Worm (Caenorhabditis elegans) whole organism, young adult: ENCODE data around the gene C14E2.3.

Experiments
- B0035.1 ChIP-seq: sonication (generic microtip); optimal IDR thresholded peaks from 2 replicates; lab custom pipeline; 2016; ENCODE audit warnings: missing genetic modification characterization, mild to moderate bottlenecking, missing compliant biosample characterization, missing genotype, missing genetic modification reagents
- F33H1.4 ChIP-seq: fragments of 200-800 bp; sonication (Bioruptor generic); IDR thresholded peaks from 2 replicates; pipeline ENCODE4 v1.3.6; 2022; ENCODE audit warnings: missing genetic modification reagents, missing genetic modification characterization, missing compliant biosample characterization
- F37B4.10 ChIP-seq: fragments of 200-800 bp; sonication (Bioruptor generic); IDR thresholded peaks from 2 replicates; pipeline ENCODE4 v1.3.6; 2022; ENCODE audit warnings: missing genetic modification characterization, missing compliant biosample characterization
- F57A8.1 ChIP-seq: fragments of 200-800 bp; sonication (Bioruptor generic); optimal IDR thresholded peaks from 2 replicates; lab custom pipeline; 2018; ENCODE audit warnings: mild to moderate bottlenecking, missing genetic modification characterization, moderate library complexity, missing compliant biosample characterization
- F57C9.4 ChIP-seq: sonication (generic microtip); optimal IDR thresholded peaks from 2 replicates; lab custom pipeline; 2017; ENCODE audit warnings: mild to moderate bottlenecking, missing genetic modification characterization, missing compliant biosample characterization
- K11D2.4 ChIP-seq: fragments of 200-800 bp; sonication (Bioruptor generic); IDR thresholded peaks from 2 replicates; pipeline ENCODE4 v1.3.6; 2022; ENCODE audit warnings: missing genetic modification reagents, missing genetic modification characterization, missing compliant biosample characterization
- Y53G8AR.9 ChIP-seq: fragments of 200-800 bp; sonication (Bioruptor generic); conservative IDR thresholded peaks from 2 replicates; pipeline ENCODE4 v1.3.6; 2022; ENCODE audit warnings: missing genetic modification reagents, missing genetic modification characterization, missing compliant biosample characterization
- Y79H2A.3 ChIP-seq: fragments of 200-800 bp; sonication (Bioruptor generic); conservative IDR thresholded peaks from 2 replicates; pipeline ENCODE4 v1.3.6; 2022; ENCODE audit warnings: missing genetic modification reagents, missing genetic modification characterization, missing compliant biosample characterization
- athp-1 ChIP-seq: sonication (generic microtip); optimal IDR thresholded peaks from 2 replicates; lab custom pipeline; 2017; ENCODE audit warnings: mild to moderate bottlenecking, missing genetic modification characterization, missing compliant biosample characterization
- attf-3 ChIP-seq: fragments of 200-800 bp; sonication (Bioruptor generic); conservative IDR thresholded peaks from 2 replicates; pipeline ENCODE4 v1.3.6; 2022; ENCODE audit warnings: missing genetic modification reagents, missing genetic modification characterization, missing compliant biosample characterization
- bed-1 ChIP-seq: fragments of 200-800 bp; sonication (Bioruptor generic); IDR thresholded peaks from 2 replicates; pipeline ENCODE4 v1.3.6; 2022; ENCODE audit warnings: missing genetic modification reagents, missing genetic modification characterization, missing compliant biosample characterization
- bed-2 ChIP-seq: fragments of 200-800 bp; sonication (Bioruptor generic); IDR thresholded peaks from 2 replicates; pipeline ENCODE4 v1.3.6; 2022; ENCODE audit warnings: missing genetic modification reagents, missing genetic modification characterization, missing compliant biosample characterization
- ccch-3 ChIP-seq: fragments of 200-800 bp; sonication (Bioruptor generic); optimal IDR thresholded peaks from 2 replicates; lab custom pipeline; 2018; ENCODE audit warnings: mild to moderate bottlenecking, missing genetic modification characterization, missing compliant biosample characterization
- cebp-2 ChIP-seq: fragments of 200-800 bp; sonication (Bioruptor generic); IDR thresholded peaks from 2 replicates; pipeline ENCODE4 v1.3.6; 2022; ENCODE audit warnings: missing genetic modification characterization, missing compliant biosample characterization
- ceh-100 ChIP-seq: fragments of 200-800 bp; sonication (Bioruptor generic); IDR thresholded peaks from 2 replicates; pipeline ENCODE4 v1.3.6; 2022; ENCODE audit warnings: missing genetic modification reagents, missing genetic modification characterization, missing compliant biosample characterization
- ceh-40 ChIP-seq: fragments of 200-800 bp; sonication (Bioruptor generic); IDR thresholded peaks from 2 replicates; pipeline ENCODE4 v1.3.6; 2022; ENCODE audit warnings: missing genetic modification characterization, missing compliant biosample characterization
- ceh-79 ChIP-seq: sonication (generic microtip); optimal IDR thresholded peaks from 2 replicates; lab custom pipeline; 2017; ENCODE audit warnings: mild to moderate bottlenecking, missing genetic modification characterization, missing compliant biosample characterization
- ceh-91 ChIP-seq: fragments of 200-800 bp; sonication (Bioruptor generic); IDR thresholded peaks from 2 replicates; pipeline ENCODE4 v1.3.6; 2022; ENCODE audit warnings: missing genetic modification reagents, missing genetic modification characterization, missing compliant biosample characterization
- dox-1 ChIP-seq: fragments of 200-800 bp; sonication (Bioruptor generic); IDR thresholded peaks from 2 replicates; pipeline ENCODE4 v1.3.6; 2022; ENCODE audit warnings: missing genetic modification reagents, missing genetic modification characterization, missing compliant biosample characterization
- ets-4 ChIP-seq: fragments of 200-800 bp; sonication (Bioruptor generic); optimal IDR thresholded peaks from 2 replicates; lab custom pipeline; 2018; ENCODE audit warnings: mild to moderate bottlenecking, missing genetic modification characterization, missing compliant biosample characterization
- hlh-12 ChIP-seq: sonication (generic microtip); optimal IDR thresholded peaks from 2 replicates; lab custom pipeline; 2016; ENCODE audit warnings: missing genetic modification characterization, missing compliant biosample characterization
- hmg-20 ChIP-seq: fragments of 200-800 bp; sonication (Bioruptor generic); IDR thresholded peaks from 2 replicates; pipeline ENCODE4 v1.3.6; 2022; ENCODE audit warnings: missing genetic modification reagents, missing genetic modification characterization, missing compliant biosample characterization
- hsf-1 ChIP-seq: fragments of 200-800 bp; sonication (Bioruptor generic); IDR thresholded peaks from 2 replicates; pipeline ENCODE4 v1.3.6; 2022; ENCODE audit warnings: missing genetic modification reagents, missing genetic modification characterization, missing compliant biosample characterization
- lag-1 ChIP-seq: fragments of 200-800 bp; sonication (Bioruptor generic); IDR thresholded peaks from 2 replicates; pipeline ENCODE4 v1.3.6; 2022; ENCODE audit warnings: missing genetic modification reagents, missing genetic modification characterization, missing compliant biosample characterization
- lin-40 ChIP-seq: sonication (generic microtip); optimal IDR thresholded peaks from 2 replicates; lab custom pipeline; 2016; ENCODE audit warnings: missing genetic modification characterization, mild to moderate bottlenecking, missing compliant biosample characterization, missing genotype, missing genetic modification reagents
- lsl-1 ChIP-seq: fragments of 200-800 bp; sonication (Bioruptor generic); optimal IDR thresholded peaks from 2 replicates; lab custom pipeline; 2018; ENCODE audit warnings: mild to moderate bottlenecking, missing genetic modification characterization, moderate library complexity, missing compliant biosample characterization
- lsy-27 ChIP-seq: sonication (generic microtip); optimal IDR thresholded peaks from 2 replicates; lab custom pipeline; 2017; ENCODE audit warnings: missing genetic modification characterization, mild to moderate bottlenecking, missing compliant biosample characterization, antibody characterized with exemption, missing genotype, borderline replicate concordance; ENCODE audit not compliant: insufficient read depth
- madf-6 ChIP-seq: fragments of 200-800 bp; sonication (Bioruptor generic); IDR thresholded peaks from 2 replicates; pipeline ENCODE4 v1.3.6; 2022; ENCODE audit warnings: missing genetic modification reagents, missing genetic modification characterization, missing compliant biosample characterization
- madf-8 ChIP-seq: fragments of 200-800 bp; sonication (Bioruptor generic); conservative IDR thresholded peaks from 2 replicates; pipeline ENCODE4 v1.3.6; 2022; ENCODE audit warnings: missing genetic modification reagents, missing genetic modification characterization, missing compliant biosample characterization
- mcd-1 ChIP-seq: fragments of 200-800 bp; sonication (Bioruptor generic); IDR thresholded peaks from 2 replicates; pipeline ENCODE4 v1.3.6; 2022; ENCODE audit warnings: missing genetic modification reagents, missing genetic modification characterization, missing compliant biosample characterization
- nfya-1 ChIP-seq: sonication (generic microtip); optimal IDR thresholded peaks from 2 replicates; lab custom pipeline; 2017; ENCODE audit warnings: antibody characterized with exemption, missing compliant biosample characterization, missing genetic modification characterization, borderline replicate concordance; ENCODE audit not compliant: insufficient read depth
- nhr-80 ChIP-seq: sonication (generic microtip); optimal IDR thresholded peaks from 2 replicates; lab custom pipeline; 2016; ENCODE audit warnings: missing genetic modification characterization, missing compliant biosample characterization
- rec-8 ChIP-seq, 2 experiments: sonication (generic microtip); optimal IDR thresholded peaks; 2 replicates each; lab custom pipeline; 2016; ENCODE audit warnings: mild to moderate bottlenecking in 2 of 2, missing genetic modification characterization in 2 of 2, missing genetic modification reagents in 2 of 2, missing genotype in 2 of 2, missing biosample characterization in 1 of 2, missing compliant biosample characterization in 1 of 2, moderate library complexity in 1 of 2
- sdz-38 ChIP-seq: sonication (generic microtip); optimal IDR thresholded peaks from 2 replicates; lab custom pipeline; 2016; ENCODE audit warnings: missing genotype, missing genetic modification characterization, missing compliant biosample characterization
- snpc-1.3 ChIP-seq: sonication (generic microtip); optimal IDR thresholded peaks from 2 replicates; lab custom pipeline; 2017; ENCODE audit warnings: missing genetic modification characterization, mild to moderate bottlenecking, missing compliant biosample characterization, antibody characterized with exemption, moderate library complexity, missing genotype, missing genetic modification reagents; ENCODE audit not compliant: insufficient read depth
- sptf-2 ChIP-seq: fragments of 200-800 bp; sonication (Bioruptor generic); optimal IDR thresholded peaks from 2 replicates; lab custom pipeline; 2018; ENCODE audit warnings: mild to moderate bottlenecking, missing genetic modification characterization, missing compliant biosample characterization
- tbx-9 ChIP-seq: sonication (generic microtip); optimal IDR thresholded peaks from 2 replicates; lab custom pipeline; 2016; ENCODE audit warnings: borderline replicate concordance, missing genetic modification characterization, inconsistent platforms, missing compliant biosample characterization
- unc-130 ChIP-seq: sonication (generic microtip); optimal IDR thresholded peaks from 2 replicates; lab custom pipeline; 2016; ENCODE audit warnings: missing genetic modification reagents, missing genetic modification characterization, missing compliant biosample characterization
- unc-62 ChIP-seq: fragments of 150-350 bp; optimal IDR thresholded peaks from 2 replicates; lab custom pipeline; 2014; ENCODE audit warnings: missing biosample characterization, missing genetic modification reagents, missing genetic modification characterization
- ztf-22 ChIP-seq: fragments of 200-800 bp; sonication (Bioruptor generic); optimal IDR thresholded peaks from 2 replicates; lab custom pipeline; 2018; ENCODE audit warnings: mild to moderate bottlenecking, missing genetic modification characterization, moderate library complexity, missing compliant biosample characterization
- ztf-25 ChIP-seq: fragments of 200-800 bp; sonication (Bioruptor generic); IDR thresholded peaks from 2 replicates; pipeline ENCODE4 v1.3.6; 2022; ENCODE audit warnings: missing genetic modification reagents, missing genetic modification characterization, missing compliant biosample characterization
- ztf-26 ChIP-seq: sonication (generic microtip); optimal IDR thresholded peaks from 2 replicates; lab custom pipeline; 2017; ENCODE audit warnings: missing genetic modification characterization, missing compliant biosample characterization
- ztf-28 ChIP-seq: fragments of 200-800 bp; sonication (Bioruptor generic); IDR thresholded peaks from 2 replicates; pipeline ENCODE4 v1.3.6; 2022; ENCODE audit warnings: missing genetic modification reagents, missing genetic modification characterization, missing compliant biosample characterization

Gene C14E2.3

DNA sequence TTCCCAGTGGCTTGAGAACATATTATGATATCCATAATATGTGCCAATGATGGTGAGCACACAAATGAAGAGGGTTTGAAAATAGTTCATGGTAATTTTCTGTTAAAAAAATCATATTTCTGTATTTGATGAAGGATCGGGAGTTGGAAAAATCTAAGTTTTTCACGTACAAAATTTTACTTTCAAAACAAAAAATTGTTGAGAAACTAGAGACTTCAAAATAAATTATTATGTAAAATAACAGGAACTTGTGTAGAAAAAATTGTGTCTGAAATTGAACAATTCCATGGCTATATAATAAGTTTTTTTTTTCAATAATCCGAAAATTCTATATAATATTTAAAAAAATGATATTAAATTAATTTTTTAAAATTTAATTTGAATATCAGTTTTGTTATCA, 9.9 kb upstream of the C14E2.3 start, which contains the start of gene C14E2.4:
C14E2.4 (minus strand) TSS at position 101 of the 400 bp plus-strand sequence.
- TF ChIP-seq Y79H2A.3 (GFP tag; lab: Robert Waterston, UW) (no peak), tbx-9 (tag; lab: Kevin White, UChicago) (no peak), rec-8 (tag; optimal IDR thresholded peaks at IDR 0.05; lab: Kevin White, UChicago) (no peak), hmg-20 (GFP tag; lab: Robert Waterston, UW) (no peak), sdz-38 (tag; lab: Kevin White, UChicago) (no peak), ccch-3 (GFP tag; lab: Kevin White, UChicago) (no peak), ztf-22 (GFP tag; lab: Kevin White, UChicago) (no peak)

DNA sequence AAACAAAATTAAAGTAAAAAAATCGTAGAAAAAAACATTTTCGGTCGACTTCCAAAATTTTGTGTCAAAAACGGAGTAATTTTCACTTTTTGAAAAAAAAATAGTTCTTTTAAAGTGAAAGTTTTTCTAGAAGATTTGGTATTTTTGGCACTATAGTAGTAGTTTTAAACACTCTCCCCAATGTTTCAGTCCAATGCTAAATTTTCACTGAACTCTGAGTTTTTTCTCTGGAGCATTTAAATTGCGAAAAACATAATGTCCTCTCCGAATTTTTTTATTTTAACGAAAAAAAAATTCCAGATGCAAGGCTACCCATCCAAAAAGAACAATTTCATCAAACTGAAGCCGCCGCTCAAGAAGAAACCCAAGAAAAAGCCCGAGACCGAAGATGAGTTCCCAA, 4.8 kb upstream of the C14E2.3 start, which contains the start of gene C14E2.7:
C14E2.7 (plus strand) TSS at position 301 of the 400 bp plus-strand sequence.
- TF ChIP-seq hlh-12: no peak
- no peak for TF ChIP-seq lag-1 (GFP tag; lab: Robert Waterston, UW)
- no peak for TF ChIP-seq bed-2 (GFP tag; lab: Robert Waterston, UW)
- no peak for TF ChIP-seq ztf-26
- TF ChIP-seq ceh-100 (GFP tag; lab: Robert Waterston, UW): no peak
- TF ChIP-seq rec-8 (tag; optimal IDR thresholded peaks at IDR 0.05; lab: Kevin White, UChicago): no peak
- TF ChIP-seq hsf-1 (GFP tag; lab: Robert Waterston, UW): no peak
- no peak for TF ChIP-seq B0035.1 (tag; lab: Kevin White, UChicago)
- no peak for TF ChIP-seq unc-62 (GFP tag; lab: Kevin White, UChicago)
- TF ChIP-seq K11D2.4 (GFP tag; lab: Robert Waterston, UW): no peak
- TF ChIP-seq ceh-40: no peak
- no peak for TF ChIP-seq dox-1 (GFP tag; lab: Robert Waterston, UW)
- no peak for TF ChIP-seq Y53G8AR.9 (GFP tag; lab: Robert Waterston, UW)
- no peak for TF ChIP-seq F57C9.4
- no peak for TF ChIP-seq lin-40 (tag; lab: Kevin White, UChicago)
- TF ChIP-seq ceh-79: no peak
- TF ChIP-seq lsl-1 (GFP tag; lab: Kevin White, UChicago): no peak
- no peak for TF ChIP-seq nhr-80 (tag; lab: Kevin White, UChicago)
- TF ChIP-seq F33H1.4 (GFP tag; lab: Robert Waterston, UW): no peak
- TF ChIP-seq, all 124 proteins: peak for 0

DNA sequence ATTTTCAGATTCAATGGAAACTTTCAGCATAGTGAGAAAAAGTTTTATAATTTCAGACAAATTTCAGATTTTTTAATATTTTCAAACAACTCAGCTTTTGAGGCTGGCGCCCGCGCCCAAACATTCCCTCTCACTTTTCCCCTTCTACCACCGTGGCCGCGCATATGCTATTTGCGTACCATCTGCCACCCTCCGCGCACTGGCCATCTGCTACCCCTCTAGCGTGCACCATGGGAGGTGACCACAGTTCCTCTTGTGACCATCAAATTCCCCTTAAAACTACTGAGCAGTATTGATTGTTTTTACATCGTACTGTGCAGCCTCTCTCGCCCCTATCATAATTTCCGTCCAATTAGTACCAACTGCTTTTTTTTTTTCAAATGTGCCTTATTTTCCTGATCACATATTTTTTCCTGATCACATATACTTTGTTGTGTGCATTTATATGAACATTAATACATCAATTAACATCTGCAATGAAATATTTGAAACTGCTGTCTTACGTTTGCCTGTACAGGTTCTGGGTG, 10.3 kb downstream of the C14E2.3 start, which contains the start of gene C14E2.11:
C14E2.11 (plus strand) TSS at position 477 of the 527 bp plus-strand sequence.
- TF ChIP-seq sptf-2 (GFP tag; lab: Kevin White, UChicago) (no peak), F37B4.10 (no peak), lsl-1 (GFP tag; lab: Kevin White, UChicago) (no peak), ztf-25 (no peak), lag-1 (GFP tag; lab: Robert Waterston, UW) (no peak), madf-6 (GFP tag; lab: Robert Waterston, UW) (no peak), bed-1 (GFP tag; lab: Robert Waterston, UW) (no peak), F57A8.1 (GFP tag; lab: Kevin White, UChicago) (no peak), nfya-1 (tag; lab: Kevin White, UChicago) (no peak)

DNA sequence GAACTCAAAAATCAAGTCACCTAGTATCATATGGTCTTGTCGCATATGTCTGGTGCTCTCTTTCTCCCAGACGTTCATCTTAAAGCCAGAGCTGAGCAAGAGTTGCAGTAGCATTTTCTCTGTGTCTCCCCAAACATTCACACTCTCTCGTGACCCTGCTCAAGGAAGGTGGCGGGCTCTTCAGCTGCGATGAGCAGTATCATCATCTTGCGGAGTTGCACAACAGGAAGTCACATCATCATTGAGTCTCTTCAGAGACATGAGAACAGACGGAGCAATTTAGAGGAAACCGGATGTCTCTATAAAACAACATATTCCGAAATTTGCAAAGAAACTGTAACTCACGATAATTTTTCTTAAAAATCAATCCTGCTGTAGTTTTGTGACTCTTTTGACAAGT, 12.8 kb downstream of the C14E2.3 start:
- TF ChIP-seq hlh-12 (no peak), cebp-2 (no peak), athp-1 (tag; lab: Kevin White, UChicago) (no peak), unc-130 (GFP tag; lab: Kevin White, UChicago) (no peak), ztf-25 (no peak), ztf-28 (GFP tag; lab: Robert Waterston, UW) (no peak), ets-4 (no peak), lsy-27 (no peak), F57C9.4 (no peak), ztf-26 (no peak), madf-8 (GFP tag; lab: Robert Waterston, UW) (no peak), snpc-1.3 (tag; lab: Kevin White, UChicago) (no peak), ceh-91 (GFP tag; lab: Robert Waterston, UW) (no peak), mcd-1 (GFP tag; lab: Robert Waterston, UW) (no peak), attf-3 (GFP tag; lab: Robert Waterston, UW) (no peak)
